Fruit fly (Drosophila melanogaster): ENCODE data around the gene Desat2.

Gene Desat2

dm6 chr3R:12429120-12429610 lies 6.9 kb upstream of the Desat2 start, which contains the start of the genes CG5641 and CG5245:
TSS of gene CG5641 (minus strand) at chr3R:12429282.
TSS of gene CG5245 (plus strand) at chr3R:12429560.
- no peak for TF ChIP-seq CG3032 (tag; optimal IDR thresholded peaks at IDR 0.05)
- no peak for TF ChIP-seq CG10669 (GFP tag; optimal IDR thresholded peaks at IDR 0.05)
- TF ChIP-seq svp (GFP tag), result no peak
- TF ChIP-seq Sox14 (GFP tag; optimal IDR thresholded peaks at IDR 0.05), result peak; percentile 17
- TF ChIP-seq CG6808 (GFP tag; optimal IDR thresholded peaks at IDR 0.05), result no peak

- no peak for TF ChIP-seq CG6854 (GFP tag; optimal IDR thresholded peaks at IDR 0.05)
- TF ChIP-seq Sox15 (GFP tag; optimal IDR thresholded peaks at IDR 0.05), result no peak
- no peak for TF ChIP-seq Hr38 (GFP tag; optimal IDR thresholded peaks at IDR 0.05)
- peak; percentile 29 for TF ChIP-seq topi (GFP tag; optimal IDR thresholded peaks at IDR 0.05)
- TF ChIP-seq pdm3 (GFP tag; optimal IDR thresholded peaks at IDR 0.05), result no peak
- TF ChIP-seq dac (GFP tag; optimal IDR thresholded peaks at IDR 0.05), result no peak
- 0 out of 2 replicates have a peak, but pooled peaks have one; percentile 30 for TF ChIP-seq Gug (GFP tag; IDR thresholded peaks at IDR 0.05)
- peak; percentile 18 for TF ChIP-seq dsx (GFP tag; optimal IDR thresholded peaks at IDR 0.05; ENCODE audit: poor library complexity, severe bottlenecking)
- TF ChIP-seq Ets96B (tag; optimal IDR thresholded peaks at IDR 0.05), result peak; percentile 33
- no peak for TF ChIP-seq salr (GFP tag; optimal IDR thresholded peaks at IDR 0.05)
- TF ChIP-seq CG8319 (GFP tag; optimal IDR thresholded peaks at IDR 0.05), result no peak
- peak; percentile 19 for TF ChIP-seq CG31627 (GFP tag; optimal IDR thresholded peaks at IDR 0.05)
- no peak for TF ChIP-seq Met (GFP tag; optimal IDR thresholded peaks at IDR 0.05)
- TF ChIP-seq lz (GFP tag; optimal IDR thresholded peaks at IDR 0.05), result peak; percentile 22
- TF ChIP-seq cyc (GFP tag; optimal IDR thresholded peaks at IDR 0.05), result peak; percentile 23
- peak; percentile 22 for TF ChIP-seq esn (GFP tag; optimal IDR thresholded peaks at IDR 0.05)
- TF ChIP-seq CG7368 (GFP tag; optimal IDR thresholded peaks at IDR 0.05), result no peak
- no peak for TF ChIP-seq achi (GFP tag; optimal IDR thresholded peaks at IDR 0.05)
- no peak for TF ChIP-seq acj6 (GFP tag; optimal IDR thresholded peaks at IDR 0.05)
- no peak for TF ChIP-seq Blimp-1 (GFP tag; optimal IDR thresholded peaks at IDR 0.05)
- no peak for TF ChIP-seq svp (GFP tag)
- no peak for TF ChIP-seq Eip75B (GFP tag; optimal IDR thresholded peaks at IDR 0.05)
- no peak for TF ChIP-seq CG4318 (GFP tag; optimal IDR thresholded peaks at IDR 0.05)
- TF ChIP-seq spab (GFP tag; optimal IDR thresholded peaks at IDR 0.05), result no peak
- TF ChIP-seq CG6276 (GFP tag; optimal IDR thresholded peaks at IDR 0.05), result no peak
- TF ChIP-seq Ets21C (GFP tag; optimal IDR thresholded peaks at IDR 0.05), result no peak
- TF ChIP-seq CG6808 (GFP tag; optimal IDR thresholded peaks at IDR 0.05), result no peak
- peak; percentile 40; the same call in 1 of the 3 replicates for TF ChIP-seq CG6163 (GFP tag; IDR thresholded peaks at IDR 0.05)
- no peak for TF ChIP-seq CG32006 (GFP tag; optimal IDR thresholded peaks at IDR 0.05)
- peak; percentile 48 for TF ChIP-seq Sox14 (GFP tag; optimal IDR thresholded peaks at IDR 0.05)
- no peak for TF ChIP-seq Hr4 (GFP tag; optimal IDR thresholded peaks at IDR 0.05)
- no peak for TF ChIP-seq CG1621 (tag; optimal IDR thresholded peaks at IDR 0.05)
- peak; percentile 16 for TF ChIP-seq CG34406 (GFP tag; optimal IDR thresholded peaks at IDR 0.05)
- TF ChIP-seq Smox (GFP tag; optimal IDR thresholded peaks at IDR 0.05), result no peak
- TF ChIP-seq Eip78C (GFP tag), result peak; percentile 77
Observed at dm6 chr3R:12431030-12431489, 5.0 kb upstream of the Desat2 start, which contains the start of gene Prosalpha2. TSS of gene Prosalpha2 (plus strand) at chr3R:12431321.

dm6 chr3R:12433764-12434163 lies 2.3 kb upstream of the Desat2 start, which contains the start of the genes Aos1 and Srlp:
TSS of gene Aos1 (minus strand) at chr3R:12433822.
TSS of gene Srlp (plus strand) at chr3R:12434098.
- no peak for TF ChIP-seq CG6163 (GFP tag; IDR thresholded peaks at IDR 0.05)
- no peak for TF ChIP-seq CG8632 (GFP tag; optimal IDR thresholded peaks at IDR 0.05)
- TF ChIP-seq CG7368 (GFP tag; optimal IDR thresholded peaks at IDR 0.05), result no peak
- no peak for TF ChIP-seq CG3919 (GFP tag; optimal IDR thresholded peaks at IDR 0.05)
- no peak for TF ChIP-seq CG11762 (GFP tag; optimal IDR thresholded peaks at IDR 0.05; ENCODE audit: insufficient read depth)
- peak; percentile 47 for TF ChIP-seq Eip78C (GFP tag)
- peak; percentile 14 for TF ChIP-seq topi (GFP tag; optimal IDR thresholded peaks at IDR 0.05)
- no peak for TF ChIP-seq Blimp-1 (GFP tag; optimal IDR thresholded peaks at IDR 0.05)
- no peak for TF ChIP-seq spab (GFP tag; optimal IDR thresholded peaks at IDR 0.05)
- TF ChIP-seq CG6854 (GFP tag; optimal IDR thresholded peaks at IDR 0.05), result no peak
- TF ChIP-seq dsx (GFP tag; optimal IDR thresholded peaks at IDR 0.05; ENCODE audit: poor library complexity, severe bottlenecking), result peak; percentile 45
- TF ChIP-seq CG3032 (tag; optimal IDR thresholded peaks at IDR 0.05), result peak; percentile 70
- no peak for TF ChIP-seq CG16779 (tag; optimal IDR thresholded peaks at IDR 0.05)
- TF ChIP-seq Eip93F (GFP tag; optimal IDR thresholded peaks at IDR 0.05), result no peak
- TF ChIP-seq eg (GFP tag; IDR thresholded peaks at IDR 0.05), result no peak
- no peak for TF ChIP-seq Sox102F (GFP tag; optimal IDR thresholded peaks at IDR 0.05)
- TF ChIP-seq Smox (GFP tag; optimal IDR thresholded peaks at IDR 0.05), result no peak
- TF ChIP-seq fd59A (GFP tag; optimal IDR thresholded peaks at IDR 0.05), result no peak
- TF ChIP-seq CG4318 (GFP tag; optimal IDR thresholded peaks at IDR 0.05), result no peak
- TF ChIP-seq vri (GFP tag; optimal IDR thresholded peaks at IDR 0.05), result no peak
- no peak for TF ChIP-seq CG32006 (GFP tag; optimal IDR thresholded peaks at IDR 0.05)
- TF ChIP-seq CG6276 (GFP tag; optimal IDR thresholded peaks at IDR 0.05), result no peak
- TF ChIP-seq Ets21C (GFP tag; optimal IDR thresholded peaks at IDR 0.05), result no peak
